Worm (Caenorhabditis elegans) whole organism, young adult: ENCODE measurements around the gene nspg-4.

ENCODE experiments used
- F22D6.2 ChIP-seq: sonication (generic microtip); optimal IDR thresholded peaks from 2 replicates; lab custom pipeline; 2016; ENCODE audit warnings: mild to moderate bottlenecking, missing genetic modification characterization, missing compliant biosample characterization
- F49E8.2 ChIP-seq: sonication (generic microtip); optimal IDR thresholded peaks from 3 replicates; lab custom pipeline; 2017; ENCODE audit warnings: missing genetic modification characterization, mild to moderate bottlenecking, missing compliant biosample characterization, antibody characterized with exemption, moderate library complexity; ENCODE audit not compliant: insufficient read depth
- F52B5.7 ChIP-seq: sonication (generic microtip); optimal IDR thresholded peaks from 2 replicates; lab custom pipeline; 2016; ENCODE audit warnings: mild to moderate bottlenecking, missing genetic modification characterization, missing compliant biosample characterization
- K11D2.4 ChIP-seq: fragments of 200-800 bp; sonication (Bioruptor generic); IDR thresholded peaks from 2 replicates; pipeline ENCODE4 v1.3.6; 2022; ENCODE audit warnings: missing genetic modification reagents, missing genetic modification characterization, missing compliant biosample characterization
- T26A5.8 ChIP-seq: sonication (generic microtip); optimal IDR thresholded peaks from 2 replicates; lab custom pipeline; 2016; ENCODE audit warnings: missing genetic modification characterization, missing compliant biosample characterization
- Y79H2A.3 ChIP-seq: fragments of 200-800 bp; sonication (Bioruptor generic); conservative IDR thresholded peaks from 2 replicates; pipeline ENCODE4 v1.3.6; 2022; ENCODE audit warnings: missing genetic modification reagents, missing genetic modification characterization, missing compliant biosample characterization
- aptf-3 ChIP-seq: fragments of 200-800 bp; sonication (Bioruptor generic); IDR thresholded peaks from 2 replicates; pipeline ENCODE4 v1.3.6; 2022; ENCODE audit warnings: missing genetic modification characterization, missing compliant biosample characterization
- ceh-58 ChIP-seq: fragments of 200-800 bp; sonication (Bioruptor generic); IDR thresholded peaks from 2 replicates; pipeline ENCODE4 v1.3.6; 2022; ENCODE audit warnings: missing genetic modification characterization, missing compliant biosample characterization
- dpl-1 ChIP-seq: fragments of 150-350 bp; optimal IDR thresholded peaks from 2 replicates; lab custom pipeline; 2014; ENCODE audit warnings: missing biosample characterization, missing genetic modification reagents, missing genetic modification characterization
- egl-18 ChIP-seq: fragments of 200-800 bp; sonication (Bioruptor generic); IDR thresholded peaks from 2 replicates; pipeline ENCODE4 v1.3.6; 2022; ENCODE audit warnings: missing genetic modification reagents, missing genetic modification characterization, missing compliant biosample characterization
- egl-44 ChIP-seq: fragments of 200-800 bp; sonication (Bioruptor generic); IDR thresholded peaks from 2 replicates; pipeline ENCODE4 v1.3.6; 2022; ENCODE audit warnings: missing genetic modification reagents, missing genetic modification characterization, missing compliant biosample characterization
- hlh-26 ChIP-seq: fragments of 200-800 bp; sonication (Bioruptor generic); conservative IDR thresholded peaks from 2 replicates; pipeline ENCODE4 v1.3.6; 2022; ENCODE audit warnings: missing genetic modification reagents, missing genetic modification characterization, missing compliant biosample characterization
- hmg-1.2 ChIP-seq: fragments of 200-800 bp; sonication (Bioruptor generic); IDR thresholded peaks from 2 replicates; pipeline ENCODE4 v1.3.6; 2022; ENCODE audit warnings: missing genetic modification reagents, missing genetic modification characterization, missing compliant biosample characterization
- hmg-20 ChIP-seq: fragments of 200-800 bp; sonication (Bioruptor generic); IDR thresholded peaks from 2 replicates; pipeline ENCODE4 v1.3.6; 2022; ENCODE audit warnings: missing genetic modification reagents, missing genetic modification characterization, missing compliant biosample characterization
- let-607 ChIP-seq, 2 experiments: fragments of 200-800 bp in 1 of 2; sonication (Bioruptor generic) in 1 of 2; sonication (generic microtip) in 1 of 2; optimal IDR thresholded peaks; 2 replicates each; lab custom pipeline; 2016 to 2018; ENCODE audit warnings: mild to moderate bottlenecking in 2 of 2, missing compliant biosample characterization in 2 of 2, missing genetic modification characterization in 2 of 2, moderate library complexity in 2 of 2, missing genotype in 1 of 2
- madf-10 ChIP-seq: sonication (generic microtip); optimal IDR thresholded peaks from 2 replicates; lab custom pipeline; 2016; ENCODE audit warnings: mild to moderate bottlenecking, missing genetic modification characterization, missing compliant biosample characterization
- madf-3 ChIP-seq: fragments of 200-800 bp; sonication (Bioruptor generic); IDR thresholded peaks from 2 replicates; pipeline ENCODE4 v1.3.6; 2022; ENCODE audit warnings: missing genetic modification reagents, missing genetic modification characterization, missing compliant biosample characterization
- nfya-2 ChIP-seq: fragments of 200-800 bp; sonication (Bioruptor generic); IDR thresholded peaks from 2 replicates; pipeline ENCODE4 v1.3.6; 2022; ENCODE audit warnings: missing genetic modification reagents, missing genetic modification characterization, missing compliant biosample characterization
- nhr-80 ChIP-seq: sonication (generic microtip); optimal IDR thresholded peaks from 2 replicates; lab custom pipeline; 2016; ENCODE audit warnings: missing genetic modification characterization, missing compliant biosample characterization
- pbrm-1 ChIP-seq: fragments of 200-800 bp; sonication (Bioruptor generic); IDR thresholded peaks from 2 replicates; pipeline ENCODE4 v1.3.6; 2022; ENCODE audit warnings: missing genetic modification reagents, missing genetic modification characterization, missing compliant biosample characterization
- pha-4 ChIP-seq: fragments of 150-350 bp; sonication (generic microtip); optimal IDR thresholded peaks from 2 replicates; lab custom pipeline; 2014; ENCODE audit warnings: missing biosample characterization, missing genetic modification reagents, missing genetic modification characterization
- snpc-1.3 ChIP-seq: sonication (generic microtip); optimal IDR thresholded peaks from 2 replicates; lab custom pipeline; 2017; ENCODE audit warnings: missing genetic modification characterization, mild to moderate bottlenecking, missing compliant biosample characterization, antibody characterized with exemption, moderate library complexity, missing genotype, missing genetic modification reagents; ENCODE audit not compliant: insufficient read depth
- snpc-3.4 ChIP-seq: sonication (generic microtip); optimal IDR thresholded peaks from 2 replicates; lab custom pipeline; 2017; ENCODE audit warnings: missing genetic modification characterization, mild to moderate bottlenecking, missing compliant biosample characterization, antibody characterized with exemption, moderate library complexity, missing genotype, missing genetic modification reagents
- snpc-4 ChIP-seq, 5 experiments: fragments of 150-350 bp in 1 of 5; sonication (generic microtip) in 4 of 5; optimal IDR thresholded peaks; 2 replicates each; lab custom pipeline; 2014 to 2018; ENCODE audit warnings: missing genetic modification characterization in 5 of 5, missing biosample characterization in 3 of 5, antibody characterized with exemption in 2 of 5, mild to moderate bottlenecking in 2 of 5, missing compliant biosample characterization in 2 of 5, missing genotype in 2 of 5, moderate library complexity in 2 of 5, missing genetic modification reagents in 1 of 5
- tbp1 ChIP-seq: fragments of 200-800 bp; sonication (Bioruptor generic); optimal IDR thresholded peaks from 2 replicates; lab custom pipeline; 2018; ENCODE audit warnings: mild to moderate bottlenecking, missing genetic modification characterization, missing compliant biosample characterization
- ztf-22 ChIP-seq: fragments of 200-800 bp; sonication (Bioruptor generic); optimal IDR thresholded peaks from 2 replicates; lab custom pipeline; 2018; ENCODE audit warnings: mild to moderate bottlenecking, missing genetic modification characterization, moderate library complexity, missing compliant biosample characterization

nspg-4 gene

DNA sequence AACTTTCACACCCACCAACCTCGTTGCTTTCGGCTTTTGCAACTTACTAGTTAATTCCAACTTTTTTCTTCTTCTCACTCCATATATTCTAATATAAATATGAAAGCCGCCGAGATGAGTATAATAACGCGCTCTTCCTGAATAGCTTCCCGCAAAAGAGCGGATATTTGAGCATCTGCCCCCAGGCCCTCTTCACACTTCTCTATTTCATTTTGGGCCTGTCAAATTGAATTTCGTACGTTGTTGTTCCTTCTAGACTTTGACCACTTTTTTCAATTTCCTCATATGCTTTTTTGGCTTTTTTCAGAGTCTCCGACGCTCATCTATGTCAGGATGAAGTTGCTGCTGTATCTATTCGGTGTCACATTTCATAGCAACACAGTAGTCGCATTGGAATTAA lies 35.2 kb downstream of the nspg-4 start, which contains the start of gene ddr-2:
Gene ddr-2 (plus strand): TSS at position 301 of the 400 bp plus-strand sequence.
- no peak for TF ChIP-seq dpl-1 (GFP tag; lab: Kevin White, UChicago)
- TF ChIP-seq pha-4 = no peak
- no peak for TF ChIP-seq ztf-22 (GFP tag; lab: Kevin White, UChicago)
- no peak for TF ChIP-seq K11D2.4
- TF ChIP-seq hmg-20 (GFP tag; lab: Robert Waterston, UW) = no peak
- no peak for TF ChIP-seq hlh-26 (GFP tag; lab: Robert Waterston, UW)

DNA sequence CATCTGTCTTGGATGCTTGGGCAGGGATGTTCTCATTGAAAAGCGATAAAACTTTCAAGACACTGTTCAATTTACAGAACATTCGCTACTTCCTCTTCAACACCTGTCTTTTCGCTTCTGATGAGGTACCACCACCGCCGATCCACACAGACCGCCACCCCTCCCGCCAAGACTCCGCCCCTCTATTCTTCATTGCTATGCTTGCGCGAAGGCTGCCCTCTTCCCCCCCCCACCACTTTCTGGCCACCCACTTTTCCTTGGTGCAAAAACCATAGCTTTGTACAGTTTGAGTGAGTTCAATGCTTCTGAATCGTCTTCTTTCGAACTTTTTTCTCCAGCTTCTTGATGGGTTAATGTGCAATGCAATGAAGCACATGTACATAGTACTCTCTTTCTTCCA lies 36.3 kb downstream of the nspg-4 start:
- no peak for TF ChIP-seq snpc-1.3 (tag; lab: Kevin White, UChicago)
- TF ChIP-seq egl-18 (GFP tag; lab: Robert Waterston, UW) = no peak
- 0 out of 2 replicates have a peak, but pooled peaks have one; percentile 7 for TF ChIP-seq pbrm-1 (GFP tag; lab: Robert Waterston, UW)
- TF ChIP-seq snpc-3.4 (tag; lab: Kevin White, UChicago) = no peak
- TF ChIP-seq, all 124 proteins: peak for 1

DNA sequence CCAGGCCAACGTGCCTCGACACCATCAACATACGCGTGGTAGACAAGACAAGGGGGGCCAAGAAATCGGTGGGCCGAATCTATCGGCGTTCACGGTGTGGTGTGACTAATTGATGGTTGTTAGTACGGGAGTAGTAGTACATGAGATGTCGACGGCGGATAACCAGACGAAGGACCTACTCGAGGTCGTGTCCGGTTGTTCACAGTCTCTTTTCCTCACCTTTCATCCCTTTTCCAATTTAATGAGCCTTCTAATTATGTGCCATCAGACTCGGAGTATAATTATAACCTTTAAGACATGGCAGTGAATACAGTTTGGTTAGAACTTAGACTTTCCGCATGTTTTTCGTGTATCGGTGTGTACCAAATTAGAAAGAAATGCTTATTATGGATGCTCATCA lies 39.5 kb downstream of the nspg-4 start:
- TF ChIP-seq T26A5.8 (no peak), egl-44 (GFP tag; lab: Robert Waterston, UW) (no peak), hlh-26 (GFP tag; lab: Robert Waterston, UW) (no peak), Y79H2A.3 (GFP tag; lab: Robert Waterston, UW) (no peak), let-607 (tag; optimal IDR thresholded peaks at IDR 0.05; lab: Kevin White, UChicago) (no peak), nfya-2 (GFP tag; lab: Robert Waterston, UW) (no peak), madf-10 (no peak), F49E8.2 (tag; lab: Kevin White, UChicago) (no peak), ceh-58 (GFP tag; lab: Robert Waterston, UW) (no peak), tbp1 (GFP tag; lab: Kevin White, UChicago) (no peak)

DNA sequence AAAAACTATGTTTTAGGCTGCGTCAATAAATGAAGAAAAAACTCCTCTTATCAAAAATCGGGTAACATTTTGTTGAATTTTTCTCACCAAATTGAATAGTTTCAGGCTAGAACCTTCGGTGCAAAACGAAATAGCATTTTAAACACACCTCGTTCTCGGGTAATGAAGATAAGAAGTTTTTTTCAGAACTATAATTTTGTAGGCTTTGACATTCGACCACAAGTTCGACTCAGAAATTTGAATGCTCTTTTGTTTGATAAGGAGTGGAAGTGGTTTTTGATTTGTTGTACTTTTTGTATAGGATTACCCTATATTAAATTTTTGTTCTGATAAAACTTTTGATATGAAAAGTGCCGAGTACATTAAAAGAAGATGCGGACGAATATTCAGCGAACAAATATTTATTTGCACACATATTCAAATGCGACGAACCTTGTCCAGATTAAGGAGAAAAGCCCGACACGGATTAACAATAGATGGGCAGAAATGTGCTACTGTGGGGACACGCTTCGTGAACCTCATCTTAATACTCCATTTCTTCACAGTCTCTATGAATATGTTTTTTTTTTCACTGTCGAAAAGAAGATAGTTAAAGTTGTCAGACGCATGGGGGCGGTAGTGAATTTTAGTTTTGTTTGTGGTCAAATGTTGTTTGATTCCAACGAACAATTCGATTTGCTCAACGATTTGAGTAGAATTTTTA lies 43.5 kb downstream of the nspg-4 start:
- peak; percentile 93 for TF ChIP-seq nhr-80 (tag; lab: Kevin White, UChicago)
- TF ChIP-seq let-607 (tag; optimal IDR thresholded peaks at IDR 0.05; lab: Kevin White, UChicago) = no peak

DNA sequence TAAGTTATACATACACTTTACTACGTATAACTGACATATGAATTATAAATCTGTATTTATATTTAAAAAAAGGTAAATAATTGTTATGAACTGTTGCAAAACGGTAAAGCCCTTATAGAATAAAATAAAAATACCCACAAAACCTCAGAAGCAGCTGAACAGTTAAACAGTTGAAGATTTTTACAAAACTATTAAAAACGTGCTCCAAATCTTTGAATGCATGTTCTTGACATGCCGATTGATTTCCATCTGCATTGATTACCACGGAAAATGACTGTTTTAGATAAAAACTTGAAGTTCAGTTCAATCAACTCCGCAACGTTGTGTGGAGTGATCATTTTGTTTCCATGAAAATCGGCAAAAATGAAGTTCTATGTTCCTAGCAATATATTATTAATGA lies 46.1 kb downstream of the nspg-4 start, which contains the start of gene F11D5.7:
Gene F11D5.7 (plus strand): TSS at position 301 of the 400 bp plus-strand sequence.
- TF ChIP-seq aptf-3 (GFP tag; lab: Robert Waterston, UW) (no peak), snpc-4 (GFP tag; optimal IDR thresholded peaks at IDR 0.05; lab: Kevin White, UChicago) (no peak), snpc-4 (tag; optimal IDR thresholded peaks at IDR 0.05; lab: Kevin White, UChicago) (no peak), pha-4 (no peak), F49E8.2 (tag; lab: Kevin White, UChicago) (no peak), hmg-1.2 (no peak), hmg-20 (GFP tag; lab: Robert Waterston, UW) (no peak)

DNA sequence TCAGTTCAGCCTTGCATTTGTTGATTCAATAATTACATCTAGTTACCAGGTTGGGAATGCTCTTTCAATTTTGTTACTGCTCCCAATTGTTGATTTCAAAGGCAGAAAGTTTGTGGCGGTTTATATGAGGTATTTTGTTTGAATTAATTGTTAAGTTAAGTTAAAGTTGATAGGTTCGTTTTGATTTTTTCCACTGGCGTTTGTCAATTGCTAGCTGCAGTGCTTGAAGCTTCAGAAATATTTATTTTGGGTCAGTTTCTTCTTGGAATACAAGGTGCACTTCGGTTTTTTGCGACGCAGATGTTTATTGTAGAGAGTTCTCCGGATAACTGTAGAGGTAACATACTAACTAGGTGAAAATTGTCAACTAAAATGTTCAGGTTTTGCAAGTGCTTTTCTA lies 48.4 kb downstream of the nspg-4 start, which contains the start of gene F11D5.5:
Gene F11D5.5 (plus strand): TSS at position 301 of the 400 bp plus-strand sequence.
- TF ChIP-seq F52B5.7 (tag; lab: Kevin White, UChicago) = no peak
- TF ChIP-seq F22D6.2 = no peak
- no peak for TF ChIP-seq let-607 (tag; optimal IDR thresholded peaks at IDR 0.05; lab: Kevin White, UChicago)
- no peak for TF ChIP-seq madf-3
